Worm (Caenorhabditis elegans) whole organism, mixed stage, embryonic: Measurements from ENCODE around the gene C14A11.5.

Experiments
- elt-1 ChIP-seq: sonication (generic microtip); optimal IDR thresholded peaks from 2 replicates; lab custom pipeline; 2017; ENCODE audit warnings: missing genetic modification characterization, mild to moderate bottlenecking, missing compliant biosample characterization, antibody characterized with exemption, moderate library complexity, borderline replicate concordance; ENCODE audit not compliant: insufficient read depth
- elt-3 ChIP-seq: fragments of 150-350 bp; optimal IDR thresholded peaks from 2 replicates; lab custom pipeline; 2014; ENCODE audit warnings: missing biosample characterization, missing genetic modification characterization
- lsy-2 ChIP-seq: fragments of 150-350 bp; optimal IDR thresholded peaks from 2 replicates; lab custom pipeline; 2014; ENCODE audit warnings: missing biosample characterization, missing genetic modification characterization
- nhr-237 ChIP-seq: fragments of 150-350 bp; optimal IDR thresholded peaks from 2 replicates; lab custom pipeline; 2014; ENCODE audit warnings: missing biosample characterization, missing genetic modification characterization
- nhr-28 ChIP-seq: fragments of 150-350 bp; optimal IDR thresholded peaks from 2 replicates; lab custom pipeline; 2014; ENCODE audit warnings: missing biosample characterization, missing genetic modification characterization
- nhr-76 ChIP-seq: sonication (generic microtip); optimal IDR thresholded peaks from 2 replicates; lab custom pipeline; 2017; ENCODE audit warnings: missing biosample characterization, missing genetic modification characterization
- pha-4 ChIP-seq: fragments of 150-350 bp; optimal IDR thresholded peaks from 2 replicates; lab custom pipeline; 2018; ENCODE audit warnings: missing biosample characterization, missing genetic modification reagents, missing genetic modification characterization
- sem-2 ChIP-seq: fragments of 200-800 bp; sonication (Bioruptor generic); optimal IDR thresholded peaks from 2 replicates; lab custom pipeline; 2018; ENCODE audit warnings: mild to moderate bottlenecking, missing genetic modification characterization, missing compliant biosample characterization
- unc-39 ChIP-seq: fragments of 150-350 bp; optimal IDR thresholded peaks from 2 replicates; lab custom pipeline; 2014; ENCODE audit warnings: missing biosample characterization, missing genetic modification characterization
- unc-62 ChIP-seq: fragments of 150-350 bp; optimal IDR thresholded peaks from 2 replicates; lab custom pipeline; 2014; ENCODE audit warnings: missing biosample characterization, missing genetic modification reagents, missing genetic modification characterization
- zip-8 ChIP-seq: fragments of 150-350 bp; optimal IDR thresholded peaks from 2 replicates; lab custom pipeline; 2014; ENCODE audit warnings: missing biosample characterization, missing genetic modification characterization

ce11 chrX:2807390-2807789, at the start of gene C14A11.5:
- TF ChIP-seq pha-4 (tag; lab: Kevin White, UChicago) (no peak), unc-62 (GFP tag; lab: Kevin White, UChicago) (no peak), elt-1 (tag; lab: Kevin White, UChicago) (no peak), zip-8 (tag; lab: Kevin White, UChicago) (no peak), elt-3 (tag; lab: Kevin White, UChicago) (no peak), nhr-28 (tag; lab: Kevin White, UChicago) (no peak), lsy-2 (tag; lab: Kevin White, UChicago) (no peak), sem-2 (GFP tag; lab: Kevin White, UChicago) (no peak), nhr-76 (tag; lab: Kevin White, UChicago) (no peak), unc-39 (tag; lab: Kevin White, UChicago) (no peak), nhr-237 (tag; lab: Kevin White, UChicago) (no peak)
